Fruit fly (Drosophila melanogaster) whole organism: ENCODE data around the gene CG5958.

Experiments
- CG8478 ChIP-seq: fragments of >200 bp; optimal IDR thresholded peaks from 2 replicates; lab custom pipeline; 2018; ENCODE audit warnings: inconsistent platforms
- Dll ChIP-seq: fragments of >200 bp; optimal IDR thresholded peaks from 2 replicates; lab custom pipeline; 2017
- EcR ChIP-seq, 2 experiments: fragments of >200 bp; optimal IDR thresholded peaks; 2 replicates each; lab custom pipeline; 2017; ENCODE audit warnings: missing biosample characterization in 2 of 2, missing genetic modification characterization in 2 of 2, missing genetic modification reagents in 2 of 2
- pan ChIP-seq: fragments of >200 bp; optimal IDR thresholded peaks from 2 replicates; lab custom pipeline; 2017
- psq ChIP-seq: fragments of >200 bp; optimal IDR thresholded peaks from 2 replicates; lab custom pipeline; 2017
- usp ChIP-seq: fragments of >200 bp; optimal IDR thresholded peaks from 2 replicates; lab custom pipeline; 2017; ENCODE audit warnings: missing biosample characterization, missing genetic modification characterization, mixed read lengths

Gene CG5958

dm6 chr2L:7418148-7418988 lies 14.9 kb downstream of the CG5958 start:
- TF ChIP-seq CG8478 (lab: Kevin White, UChicago) (no peak), EcR (GFP tag; optimal IDR thresholded peaks at IDR 0.05; lab: Kevin White, UChicago) (peak; percentile 68 to 90), Dll (lab: Kevin White, UChicago) (no peak)

- no peak for TF ChIP-seq CG8478 (lab: Kevin White, UChicago)
- no peak for TF ChIP-seq pan (lab: Kevin White, UChicago)
- no peak for TF ChIP-seq psq (lab: Kevin White, UChicago)
These were observed 21.2 kb downstream of the CG5958 start, which contains the start of gene chm for dm6 chr2L:7411947-7412621. Gene chm, plus strand, starts transcription at chr2L:7412417.

dm6 chr2L:7410609-7411008 lies 22.7 kb downstream of the CG5958 start, which contains the start of gene CG15818:
Gene CG15818, plus strand, starts transcription at chr2L:7410909.
- TF ChIP-seq Dll (lab: Kevin White, UChicago) (no peak), psq (lab: Kevin White, UChicago) (no peak), pan (lab: Kevin White, UChicago) (no peak), EcR (GFP tag; optimal IDR thresholded peaks at IDR 0.05; lab: Kevin White, UChicago) (no peak), CG8478 (lab: Kevin White, UChicago) (no peak)

dm6 chr2L:7409602-7410001 lies 23.7 kb downstream of the CG5958 start, which contains the start of gene CG5181:
Gene CG5181, minus strand, starts transcription at chr2L:7409809.
- TF ChIP-seq Dll (lab: Kevin White, UChicago) (no peak), EcR (GFP tag; optimal IDR thresholded peaks at IDR 0.05; lab: Kevin White, UChicago) (no peak), pan (lab: Kevin White, UChicago) (no peak), CG8478 (lab: Kevin White, UChicago) (no peak), psq (lab: Kevin White, UChicago) (no peak), usp (GFP tag; lab: Kevin White, UChicago) (no peak)

- TF ChIP-seq EcR (GFP tag; optimal IDR thresholded peaks at IDR 0.05; lab: Kevin White, UChicago) (no peak), CG8478 (lab: Kevin White, UChicago) (no peak), Dll (lab: Kevin White, UChicago) (no peak)
These were observed 24.3 kb downstream of the CG5958 start for dm6 chr2L:7409007-7409406.

- TF ChIP-seq EcR (GFP tag; optimal IDR thresholded peaks at IDR 0.05; lab: Kevin White, UChicago), result no peak
- no peak for TF ChIP-seq usp (GFP tag; lab: Kevin White, UChicago)
- TF ChIP-seq pan (lab: Kevin White, UChicago), result no peak
- no peak for TF ChIP-seq CG8478 (lab: Kevin White, UChicago)
- no peak for TF ChIP-seq psq (lab: Kevin White, UChicago)
- no peak for TF ChIP-seq Dll (lab: Kevin White, UChicago)
These were observed 25.7 kb downstream of the CG5958 start for dm6 chr2L:7407638-7408037.

- no peak for TF ChIP-seq CG8478 (lab: Kevin White, UChicago)
- TF ChIP-seq psq (lab: Kevin White, UChicago), result no peak
- TF ChIP-seq pan (lab: Kevin White, UChicago), result no peak
- no peak for TF ChIP-seq usp (GFP tag; lab: Kevin White, UChicago)
- TF ChIP-seq EcR (GFP tag; optimal IDR thresholded peaks at IDR 0.05; lab: Kevin White, UChicago), result no peak
- TF ChIP-seq Dll (lab: Kevin White, UChicago), result no peak
These were observed 28.4 kb downstream of the CG5958 start, which contains the start of gene CG5177 for dm6 chr2L:7404923-7405322. Gene CG5177, plus strand, starts transcription at chr2L:7405227.

- TF ChIP-seq usp (GFP tag; lab: Kevin White, UChicago) (no peak), Dll (lab: Kevin White, UChicago) (no peak), pan (lab: Kevin White, UChicago) (no peak), psq (lab: Kevin White, UChicago) (no peak)
These were observed 31.7 kb downstream of the CG5958 start for dm6 chr2L:7401627-7402026.

- no peak for TF ChIP-seq usp (GFP tag; lab: Kevin White, UChicago)
- no peak for TF ChIP-seq pan (lab: Kevin White, UChicago)
- no peak for TF ChIP-seq psq (lab: Kevin White, UChicago)
- no peak for TF ChIP-seq EcR (GFP tag; optimal IDR thresholded peaks at IDR 0.05; lab: Kevin White, UChicago)
- TF ChIP-seq Dll (lab: Kevin White, UChicago), result no peak
- no peak for TF ChIP-seq CG8478 (lab: Kevin White, UChicago)
These were observed 32.3 kb downstream of the CG5958 start, which contains the start of gene CG5171 for dm6 chr2L:7401025-7401424. Gene CG5171, plus strand, starts transcription at chr2L:7401335.

- TF ChIP-seq EcR (GFP tag; optimal IDR thresholded peaks at IDR 0.05; lab: Kevin White, UChicago), result no peak
- TF ChIP-seq usp (GFP tag; lab: Kevin White, UChicago), result no peak
- TF ChIP-seq pan (lab: Kevin White, UChicago), result no peak
- no peak for TF ChIP-seq CG8478 (lab: Kevin White, UChicago)
- no peak for TF ChIP-seq Dll (lab: Kevin White, UChicago)
- TF ChIP-seq psq (lab: Kevin White, UChicago), result no peak
These were observed 34.8 kb downstream of the CG5958 start, which contains the start of gene CG5160 for dm6 chr2L:7398528-7398927. Gene CG5160, minus strand, starts transcription at chr2L:7398750.

- TF ChIP-seq EcR (GFP tag; optimal IDR thresholded peaks at IDR 0.05; lab: Kevin White, UChicago), result no peak
- no peak for TF ChIP-seq Dll (lab: Kevin White, UChicago)
- TF ChIP-seq psq (lab: Kevin White, UChicago), result no peak
- TF ChIP-seq CG8478 (lab: Kevin White, UChicago), result no peak
- TF ChIP-seq pan (lab: Kevin White, UChicago), result no peak
- TF ChIP-seq usp (GFP tag; lab: Kevin White, UChicago), result no peak
These were observed 35.6 kb downstream of the CG5958 start for dm6 chr2L:7397746-7398145.
